Worm (Caenorhabditis elegans) whole organism, young adult: ENCODE measurements around the gene K08D12.3.
A peak's percentile ranks its signal among the peaks of the same experiment; 100 is the strongest.

Experiments used
- B0019.2 ChIP-seq: fragments of 200-800 bp; sonication (Bioruptor generic); conservative IDR thresholded peaks from 2 replicates; pipeline ENCODE4 v1.3.6; 2022; ENCODE audit warnings: missing genetic modification reagents, missing genetic modification characterization, missing compliant biosample characterization
- B0261.1 ChIP-seq: sonication (generic microtip); optimal IDR thresholded peaks from 2 replicates; lab custom pipeline; 2016; ENCODE audit warnings: mild to moderate bottlenecking, missing genetic modification characterization, moderate library complexity, missing compliant biosample characterization
- C06A6.2 ChIP-seq: fragments of 200-800 bp; sonication (Bioruptor generic); conservative IDR thresholded peaks from 2 replicates; pipeline ENCODE4 v1.3.6; 2022; ENCODE audit warnings: missing genetic modification characterization, missing compliant biosample characterization
- C17E4.6 ChIP-seq: fragments of 200-800 bp; sonication (Bioruptor generic); IDR thresholded peaks from 2 replicates; pipeline ENCODE4 v1.3.6; 2022; ENCODE audit warnings: missing genetic modification reagents, missing genetic modification characterization, missing compliant biosample characterization
- D2030.7 ChIP-seq: fragments of 200-800 bp; sonication (Bioruptor generic); IDR thresholded peaks from 2 replicates; pipeline ENCODE4 v1.3.6; 2022; ENCODE audit warnings: missing genetic modification reagents, missing genetic modification characterization, missing compliant biosample characterization
- F23B12.7 ChIP-seq: sonication (generic microtip); optimal IDR thresholded peaks from 2 replicates; lab custom pipeline; 2017; ENCODE audit warnings: missing genetic modification characterization, mild to moderate bottlenecking, missing compliant biosample characterization, antibody characterized with exemption, moderate library complexity; ENCODE audit not compliant: insufficient read depth
- F37B4.10 ChIP-seq: fragments of 200-800 bp; sonication (Bioruptor generic); IDR thresholded peaks from 2 replicates; pipeline ENCODE4 v1.3.6; 2022; ENCODE audit warnings: missing genetic modification characterization, missing compliant biosample characterization
- F49E8.2 ChIP-seq: sonication (generic microtip); optimal IDR thresholded peaks from 3 replicates; lab custom pipeline; 2017; ENCODE audit warnings: missing genetic modification characterization, mild to moderate bottlenecking, missing compliant biosample characterization, antibody characterized with exemption, moderate library complexity; ENCODE audit not compliant: insufficient read depth
- F57A8.1 ChIP-seq: fragments of 200-800 bp; sonication (Bioruptor generic); optimal IDR thresholded peaks from 2 replicates; lab custom pipeline; 2018; ENCODE audit warnings: mild to moderate bottlenecking, missing genetic modification characterization, moderate library complexity, missing compliant biosample characterization
- K11D2.4 ChIP-seq: fragments of 200-800 bp; sonication (Bioruptor generic); IDR thresholded peaks from 2 replicates; pipeline ENCODE4 v1.3.6; 2022; ENCODE audit warnings: missing genetic modification reagents, missing genetic modification characterization, missing compliant biosample characterization
- K12H6.12 ChIP-seq: fragments of 200-800 bp; sonication (Bioruptor generic); optimal IDR thresholded peaks from 2 replicates; lab custom pipeline; 2018; ENCODE audit warnings: mild to moderate bottlenecking, missing genetic modification characterization, missing compliant biosample characterization
- T07F8.4 ChIP-seq: sonication (generic microtip); optimal IDR thresholded peaks from 2 replicates; lab custom pipeline; 2016; ENCODE audit warnings: mild to moderate bottlenecking, missing genetic modification characterization, moderate library complexity, missing compliant biosample characterization
- Y53G8AR.9 ChIP-seq: fragments of 200-800 bp; sonication (Bioruptor generic); conservative IDR thresholded peaks from 2 replicates; pipeline ENCODE4 v1.3.6; 2022; ENCODE audit warnings: missing genetic modification reagents, missing genetic modification characterization, missing compliant biosample characterization
- Y67H2A.10 ChIP-seq: fragments of 200-800 bp; sonication (Bioruptor generic); conservative IDR thresholded peaks from 2 replicates; pipeline ENCODE4 v1.3.6; 2022; ENCODE audit warnings: missing genetic modification reagents, missing genetic modification characterization, missing compliant biosample characterization
- Y79H2A.3 ChIP-seq: fragments of 200-800 bp; sonication (Bioruptor generic); conservative IDR thresholded peaks from 2 replicates; pipeline ENCODE4 v1.3.6; 2022; ENCODE audit warnings: missing genetic modification reagents, missing genetic modification characterization, missing compliant biosample characterization
- ZK185.1 ChIP-seq: sonication (generic microtip); optimal IDR thresholded peaks from 2 replicates; lab custom pipeline; 2016; ENCODE audit warnings: mild to moderate bottlenecking, missing genetic modification characterization, missing compliant biosample characterization; ENCODE audit not compliant: poor library complexity, severe bottlenecking
- akir-1 ChIP-seq: fragments of 200-800 bp; sonication (Bioruptor generic); optimal IDR thresholded peaks from 2 replicates; lab custom pipeline; 2018; ENCODE audit warnings: mild to moderate bottlenecking, missing genetic modification characterization, moderate library complexity, missing compliant biosample characterization
- aptf-2 ChIP-seq: fragments of 200-800 bp; sonication (Bioruptor generic); conservative IDR thresholded peaks from 2 replicates; pipeline ENCODE4 v1.3.6; 2022; ENCODE audit warnings: missing genetic modification reagents, missing genetic modification characterization, missing compliant biosample characterization
- aptf-3 ChIP-seq: fragments of 200-800 bp; sonication (Bioruptor generic); IDR thresholded peaks from 2 replicates; pipeline ENCODE4 v1.3.6; 2022; ENCODE audit warnings: missing genetic modification characterization, missing compliant biosample characterization
- atf-7 ChIP-seq: sonication (generic microtip); optimal IDR thresholded peaks from 2 replicates; lab custom pipeline; 2017; ENCODE audit warnings: mild to moderate bottlenecking, missing genetic modification characterization, missing compliant biosample characterization
- bed-2 ChIP-seq: fragments of 200-800 bp; sonication (Bioruptor generic); IDR thresholded peaks from 2 replicates; pipeline ENCODE4 v1.3.6; 2022; ENCODE audit warnings: missing genetic modification reagents, missing genetic modification characterization, missing compliant biosample characterization
- ccch-3 ChIP-seq: fragments of 200-800 bp; sonication (Bioruptor generic); optimal IDR thresholded peaks from 2 replicates; lab custom pipeline; 2018; ENCODE audit warnings: mild to moderate bottlenecking, missing genetic modification characterization, missing compliant biosample characterization
- ceh-100 ChIP-seq: fragments of 200-800 bp; sonication (Bioruptor generic); IDR thresholded peaks from 2 replicates; pipeline ENCODE4 v1.3.6; 2022; ENCODE audit warnings: missing genetic modification reagents, missing genetic modification characterization, missing compliant biosample characterization
- ceh-40 ChIP-seq: fragments of 200-800 bp; sonication (Bioruptor generic); IDR thresholded peaks from 2 replicates; pipeline ENCODE4 v1.3.6; 2022; ENCODE audit warnings: missing genetic modification characterization, missing compliant biosample characterization
- dpff-1 ChIP-seq: sonication (generic microtip); optimal IDR thresholded peaks from 2 replicates; lab custom pipeline; 2017; ENCODE audit warnings: mild to moderate bottlenecking, missing genetic modification characterization, missing compliant biosample characterization
- egl-18 ChIP-seq: fragments of 200-800 bp; sonication (Bioruptor generic); IDR thresholded peaks from 2 replicates; pipeline ENCODE4 v1.3.6; 2022; ENCODE audit warnings: missing genetic modification reagents, missing genetic modification characterization, missing compliant biosample characterization
- egrh-3 ChIP-seq: fragments of 200-800 bp; sonication (Bioruptor generic); IDR thresholded peaks from 2 replicates; pipeline ENCODE4 v1.3.6; 2022; ENCODE audit warnings: missing genetic modification reagents, missing genetic modification characterization, missing compliant biosample characterization
- gei-17 ChIP-seq: fragments of 200-800 bp; sonication (Bioruptor generic); optimal IDR thresholded peaks from 2 replicates; lab custom pipeline; 2018; ENCODE audit warnings: mild to moderate bottlenecking, missing genetic modification characterization, missing compliant biosample characterization
- him-1 ChIP-seq: sonication (generic microtip); optimal IDR thresholded peaks from 2 replicates; lab custom pipeline; 2016; ENCODE audit warnings: missing genotype, missing genetic modification reagents, missing genetic modification characterization, missing compliant biosample characterization
- hlh-12 ChIP-seq: sonication (generic microtip); optimal IDR thresholded peaks from 2 replicates; lab custom pipeline; 2016; ENCODE audit warnings: missing genetic modification characterization, missing compliant biosample characterization
- hsf-1 ChIP-seq: fragments of 200-800 bp; sonication (Bioruptor generic); IDR thresholded peaks from 2 replicates; pipeline ENCODE4 v1.3.6; 2022; ENCODE audit warnings: missing genetic modification reagents, missing genetic modification characterization, missing compliant biosample characterization
- lin-26 ChIP-seq: fragments of 200-800 bp; sonication (Bioruptor generic); IDR thresholded peaks from 2 replicates; pipeline ENCODE4 v1.3.6; 2022; ENCODE audit warnings: missing genetic modification reagents, missing genetic modification characterization, missing compliant biosample characterization
- lin-40 ChIP-seq: sonication (generic microtip); optimal IDR thresholded peaks from 2 replicates; lab custom pipeline; 2016; ENCODE audit warnings: missing genetic modification characterization, mild to moderate bottlenecking, missing compliant biosample characterization, missing genotype, missing genetic modification reagents
- lsl-1 ChIP-seq: fragments of 200-800 bp; sonication (Bioruptor generic); optimal IDR thresholded peaks from 2 replicates; lab custom pipeline; 2018; ENCODE audit warnings: mild to moderate bottlenecking, missing genetic modification characterization, moderate library complexity, missing compliant biosample characterization
- madf-3 ChIP-seq: fragments of 200-800 bp; sonication (Bioruptor generic); IDR thresholded peaks from 2 replicates; pipeline ENCODE4 v1.3.6; 2022; ENCODE audit warnings: missing genetic modification reagents, missing genetic modification characterization, missing compliant biosample characterization
- madf-8 ChIP-seq: fragments of 200-800 bp; sonication (Bioruptor generic); conservative IDR thresholded peaks from 2 replicates; pipeline ENCODE4 v1.3.6; 2022; ENCODE audit warnings: missing genetic modification reagents, missing genetic modification characterization, missing compliant biosample characterization
- nfya-1 ChIP-seq: sonication (generic microtip); optimal IDR thresholded peaks from 2 replicates; lab custom pipeline; 2017; ENCODE audit warnings: antibody characterized with exemption, missing compliant biosample characterization, missing genetic modification characterization, borderline replicate concordance; ENCODE audit not compliant: insufficient read depth
- nhr-120 ChIP-seq: fragments of 200-800 bp; sonication (Bioruptor generic); IDR thresholded peaks from 2 replicates; pipeline ENCODE4 v1.3.6; 2022; ENCODE audit warnings: missing genetic modification characterization, missing compliant biosample characterization
- nhr-80 ChIP-seq: sonication (generic microtip); optimal IDR thresholded peaks from 2 replicates; lab custom pipeline; 2016; ENCODE audit warnings: missing genetic modification characterization, missing compliant biosample characterization
- repo-1 ChIP-seq: sonication (generic microtip); optimal IDR thresholded peaks from 2 replicates; lab custom pipeline; 2017; ENCODE audit warnings: mild to moderate bottlenecking, missing genetic modification characterization, missing compliant biosample characterization
- snpc-1.1 ChIP-seq: sonication (generic microtip); optimal IDR thresholded peaks from 2 replicates; lab custom pipeline; 2017; ENCODE audit warnings: missing genetic modification characterization, mild to moderate bottlenecking, missing compliant biosample characterization, antibody characterized with exemption, moderate library complexity, missing genotype, missing genetic modification reagents; ENCODE audit not compliant: insufficient read depth
- snpc-3.4 ChIP-seq: sonication (generic microtip); optimal IDR thresholded peaks from 2 replicates; lab custom pipeline; 2017; ENCODE audit warnings: missing genetic modification characterization, mild to moderate bottlenecking, missing compliant biosample characterization, antibody characterized with exemption, moderate library complexity, missing genotype, missing genetic modification reagents
- snpc-4 ChIP-seq, 5 experiments: fragments of 150-350 bp in 1 of 5; sonication (generic microtip) in 4 of 5; optimal IDR thresholded peaks; 2 replicates each; lab custom pipeline; 2014 to 2018; ENCODE audit warnings: missing genetic modification characterization in 5 of 5, missing biosample characterization in 3 of 5, antibody characterized with exemption in 2 of 5, mild to moderate bottlenecking in 2 of 5, missing compliant biosample characterization in 2 of 5, missing genotype in 2 of 5, moderate library complexity in 2 of 5, missing genetic modification reagents in 1 of 5
- tbp1 ChIP-seq: fragments of 200-800 bp; sonication (Bioruptor generic); optimal IDR thresholded peaks from 2 replicates; lab custom pipeline; 2018; ENCODE audit warnings: mild to moderate bottlenecking, missing genetic modification characterization, missing compliant biosample characterization
- zim-3 ChIP-seq: sonication (generic microtip); optimal IDR thresholded peaks from 2 replicates; lab custom pipeline; 2017; ENCODE audit warnings: mild to moderate bottlenecking, missing genetic modification characterization, moderate library complexity, missing compliant biosample characterization
- ztf-22 ChIP-seq: fragments of 200-800 bp; sonication (Bioruptor generic); optimal IDR thresholded peaks from 2 replicates; lab custom pipeline; 2018; ENCODE audit warnings: mild to moderate bottlenecking, missing genetic modification characterization, moderate library complexity, missing compliant biosample characterization

K08D12.3 gene

ce11 chrIV:1711029-1711489 is 994 bp downstream of the K08D12.3 start, which contains the start of gene rpi-2 (continued):
- TF ChIP-seq ztf-22 (GFP tag; lab: Kevin White, UChicago) (no peak), akir-1 (no peak), tbp1 (GFP tag; lab: Kevin White, UChicago) (peak; percentile 70), D2030.7 (GFP tag; lab: Robert Waterston, UW) (peak; percentile 60), B0261.1 (peak; percentile 21), dpff-1 (tag; lab: Kevin White, UChicago) (peak; percentile 86), F57A8.1 (GFP tag; lab: Kevin White, UChicago) (no peak), C06A6.2 (GFP tag; lab: Robert Waterston, UW) (no peak), madf-8 (GFP tag; lab: Robert Waterston, UW) (peak; percentile 51), snpc-4 (GFP tag; optimal IDR thresholded peaks at IDR 0.05; lab: Kevin White, UChicago) (no peak), snpc-4 (tag; optimal IDR thresholded peaks at IDR 0.05; lab: Kevin White, UChicago) (peak in 3 of 4 experiments; percentile 48 to 61 (median 56)), bed-2 (no peak), gei-17 (peak; percentile 5), lin-40 (tag; lab: Kevin White, UChicago) (peak; percentile 22), K12H6.12 (peak; percentile 42), nfya-1 (tag; lab: Kevin White, UChicago) (no peak), F49E8.2 (tag; lab: Kevin White, UChicago) (peak; percentile 96), atf-7 (tag; lab: Kevin White, UChicago) (peak; percentile 78), ceh-100 (GFP tag; lab: Robert Waterston, UW) (peak; percentile 83), T07F8.4 (tag; lab: Kevin White, UChicago) (peak; percentile 71), lin-26 (GFP tag; lab: Robert Waterston, UW) (peak; percentile 96), ccch-3 (GFP tag; lab: Kevin White, UChicago) (no peak), Y53G8AR.9 (GFP tag; lab: Robert Waterston, UW) (peak; percentile 96), Y67H2A.10 (GFP tag; lab: Robert Waterston, UW) (no peak), B0019.2 (GFP tag; lab: Robert Waterston, UW) (no peak), lsl-1 (GFP tag; lab: Kevin White, UChicago) (peak; percentile 68), egl-18 (0 out of 2 replicates have a peak, but pooled peaks have one; percentile 36), him-1 (tag; lab: Kevin White, UChicago) (peak; percentile 69), C17E4.6 (GFP tag; lab: Robert Waterston, UW) (peak; percentile 90), egrh-3 (GFP tag; lab: Robert Waterston, UW) (no peak), hsf-1 (GFP tag; lab: Robert Waterston, UW) (peak; percentile 86), nhr-80 (no peak), hlh-12 (tag; lab: Kevin White, UChicago) (no peak), F37B4.10 (GFP tag; lab: Robert Waterston, UW) (0 out of 2 replicates have a peak, but pooled peaks have one; percentile 38), repo-1 (tag; lab: Kevin White, UChicago) (peak; percentile 83), Y79H2A.3 (GFP tag; lab: Robert Waterston, UW) (peak; percentile 98), madf-3 (GFP tag; lab: Robert Waterston, UW) (peak; percentile 93), snpc-3.4 (tag; lab: Kevin White, UChicago) (peak; percentile 87), zim-3 (peak; percentile 92), aptf-3 (GFP tag; lab: Robert Waterston, UW) (peak; percentile 91), F23B12.7 (tag; lab: Kevin White, UChicago) (no peak), ceh-40 (GFP tag; lab: Robert Waterston, UW) (peak; percentile 94), K11D2.4 (GFP tag; lab: Robert Waterston, UW) (peak; percentile 67; the same call in 1 of the 2 replicates), snpc-1.1 (tag; lab: Kevin White, UChicago) (peak; percentile 21), ZK185.1 (tag; lab: Kevin White, UChicago) (no peak), nhr-120 (GFP tag; lab: Robert Waterston, UW) (0 out of 2 replicates have a peak, but pooled peaks have one; percentile 75), aptf-2 (0 out of 2 replicates have a peak, but pooled peaks have one; percentile 41)
